Fruit fly (Drosophila melanogaster) whole organism, adult: Measurements from ENCODE around the gene Polr2F.
A peak's percentile ranks its signal among the peaks of the same experiment; 100 is the strongest.

Experiments
- CG11617 ChIP-seq: fragments of 200-800 bp; sonication (Bioruptor generic); optimal IDR thresholded peaks from 2 replicates; lab custom pipeline; 2017; ENCODE audit warnings: mild to moderate bottlenecking, missing biosample characterization, missing genetic modification reagents, missing genetic modification characterization
- CG12768 ChIP-seq: fragments of 200-800 bp; sonication (Bioruptor generic); optimal IDR thresholded peaks from 2 replicates; lab custom pipeline; 2017; ENCODE audit warnings: missing biosample characterization, missing genetic modification characterization, mild to moderate bottlenecking, moderate library complexity, missing genetic modification reagents
- CG14711 ChIP-seq: fragments of 200-800 bp; sonication (Bioruptor generic); optimal IDR thresholded peaks from 2 replicates; lab custom pipeline; 2018; ENCODE audit warnings: missing biosample characterization, mild to moderate bottlenecking, missing genetic modification characterization, moderate library complexity
- CG1620 ChIP-seq: fragments of 200-800 bp; sonication (Bioruptor generic); optimal IDR thresholded peaks from 2 replicates; lab custom pipeline; 2016; ENCODE audit warnings: missing biosample characterization, missing genetic modification characterization
- CG33017 ChIP-seq: fragments of 200-800 bp; sonication (Bioruptor generic); optimal IDR thresholded peaks from 2 replicates; lab custom pipeline; 2018; ENCODE audit warnings: missing biosample characterization, mild to moderate bottlenecking, missing genetic modification characterization, moderate library complexity
- CG5204 ChIP-seq: fragments of 200-800 bp; sonication (Bioruptor generic); optimal IDR thresholded peaks from 2 replicates; lab custom pipeline; 2016; ENCODE audit warnings: missing biosample characterization, missing genetic modification characterization
- CG7045 ChIP-seq: fragments of 200-800 bp; sonication (Bioruptor generic); optimal IDR thresholded peaks from 2 replicates; lab custom pipeline; 2017; ENCODE audit warnings: missing biosample characterization, mild to moderate bottlenecking, missing genetic modification characterization
- CG7101 ChIP-seq: fragments of 200-800 bp; sonication (Bioruptor generic); optimal IDR thresholded peaks from 2 replicates; lab custom pipeline; 2018; ENCODE audit warnings: missing biosample characterization, mild to moderate bottlenecking, missing genetic modification characterization, moderate library complexity
- Clk ChIP-seq: fragments of 200-800 bp; sonication (Bioruptor generic); optimal IDR thresholded peaks from 2 replicates; lab custom pipeline; 2017; ENCODE audit warnings: missing biosample characterization, missing genetic modification characterization
- Crg-1 ChIP-seq: fragments of 200-800 bp; sonication (Bioruptor generic); optimal IDR thresholded peaks from 2 replicates; lab custom pipeline; 2016; ENCODE audit warnings: missing biosample characterization, missing genetic modification characterization
- Hr96 ChIP-seq: fragments of 200-800 bp; sonication (Bioruptor generic); optimal IDR thresholded peaks from 2 replicates; lab custom pipeline; 2016; ENCODE audit warnings: missing biosample characterization, missing genetic modification characterization
- Mnt ChIP-seq: fragments of 200-800 bp; sonication (Bioruptor generic); optimal IDR thresholded peaks from 2 replicates; lab custom pipeline; 2016; ENCODE audit warnings: missing biosample characterization, mild to moderate bottlenecking, missing genetic modification characterization
- bab1 ChIP-seq: fragments of 200-800 bp; sonication (Bioruptor generic); optimal IDR thresholded peaks from 3 replicates; lab custom pipeline; 2019; ENCODE audit warnings: missing biosample characterization, mild to moderate bottlenecking, missing genetic modification characterization, moderate library complexity
- cic ChIP-seq: fragments of 200-800 bp; sonication (Bioruptor generic); optimal IDR thresholded peaks from 2 replicates; lab custom pipeline; 2017; ENCODE audit warnings: missing biosample characterization, mild to moderate bottlenecking, missing genetic modification characterization, moderate library complexity
- cnc ChIP-seq, 2 experiments: fragments of >200 bp; optimal IDR thresholded peaks; 2 replicates each; lab custom pipeline; 2017
- kay ChIP-seq: fragments of 200-800 bp; sonication (Bioruptor generic); peaks from one replicate; lab custom pipeline; 2016; ENCODE audit warnings: missing biosample characterization, missing genetic modification characterization, borderline replicate concordance
- ovo ChIP-seq: fragments of 200-800 bp; sonication (Bioruptor generic); optimal IDR thresholded peaks from 2 replicates; lab custom pipeline; 2016; ENCODE audit warnings: missing biosample characterization, missing genetic modification characterization
- pad ChIP-seq: fragments of 200-800 bp; sonication (Bioruptor generic); optimal IDR thresholded peaks from 3 replicates; lab custom pipeline; 2017; ENCODE audit warnings: missing biosample characterization, missing genetic modification characterization, mild to moderate bottlenecking, moderate library complexity, missing genetic modification reagents
- tj ChIP-seq: fragments of 200-800 bp; sonication (Bioruptor generic); optimal IDR thresholded peaks from 3 replicates; lab custom pipeline; 2017; ENCODE audit warnings: missing biosample characterization, mild to moderate bottlenecking, missing genetic modification characterization, moderate library complexity
- toe ChIP-seq: fragments of 200-800 bp; sonication (Bioruptor generic); optimal IDR thresholded peaks from 2 replicates; lab custom pipeline; 2016; ENCODE audit warnings: missing biosample characterization, missing genetic modification characterization

Gene Polr2F

dm6 chr3R:5331764-5332405, 39.7 kb upstream of the Polr2F start:
- no peak for TF ChIP-seq CG33017
- no peak for TF ChIP-seq tj (GFP tag; lab: Kevin White, UChicago)
- TF ChIP-seq pad (GFP tag; lab: Kevin White, UChicago) = no peak
- no peak for TF ChIP-seq Hr96 (GFP tag; lab: Kevin White, UChicago)
- TF ChIP-seq kay = no peak
- no peak for TF ChIP-seq CG7101 (tag; lab: Kevin White, UChicago)
- no peak for TF ChIP-seq cnc (optimal IDR thresholded peaks at IDR 0.05; lab: Kevin White, UChicago)
- no peak for TF ChIP-seq CG11617 (GFP tag; lab: Kevin White, UChicago)
- no peak for TF ChIP-seq CG14711
- no peak for TF ChIP-seq CG7045
- TF ChIP-seq toe = no peak
- no peak for TF ChIP-seq bab1 (GFP tag; lab: Kevin White, UChicago)
- TF ChIP-seq CG12768 (GFP tag; lab: Kevin White, UChicago) = no peak
- TF ChIP-seq CG5204 (GFP tag; lab: Kevin White, UChicago) = no peak
- TF ChIP-seq Crg-1 = no peak
- TF ChIP-seq ovo (GFP tag; lab: Kevin White, UChicago) = no peak
- no peak for TF ChIP-seq Clk (GFP tag; lab: Kevin White, UChicago)
- TF ChIP-seq CG1620 = no peak
- no peak for TF ChIP-seq Mnt (GFP tag; lab: Kevin White, UChicago)
- no peak for TF ChIP-seq cic (GFP tag; lab: Kevin White, UChicago)

DNA sequence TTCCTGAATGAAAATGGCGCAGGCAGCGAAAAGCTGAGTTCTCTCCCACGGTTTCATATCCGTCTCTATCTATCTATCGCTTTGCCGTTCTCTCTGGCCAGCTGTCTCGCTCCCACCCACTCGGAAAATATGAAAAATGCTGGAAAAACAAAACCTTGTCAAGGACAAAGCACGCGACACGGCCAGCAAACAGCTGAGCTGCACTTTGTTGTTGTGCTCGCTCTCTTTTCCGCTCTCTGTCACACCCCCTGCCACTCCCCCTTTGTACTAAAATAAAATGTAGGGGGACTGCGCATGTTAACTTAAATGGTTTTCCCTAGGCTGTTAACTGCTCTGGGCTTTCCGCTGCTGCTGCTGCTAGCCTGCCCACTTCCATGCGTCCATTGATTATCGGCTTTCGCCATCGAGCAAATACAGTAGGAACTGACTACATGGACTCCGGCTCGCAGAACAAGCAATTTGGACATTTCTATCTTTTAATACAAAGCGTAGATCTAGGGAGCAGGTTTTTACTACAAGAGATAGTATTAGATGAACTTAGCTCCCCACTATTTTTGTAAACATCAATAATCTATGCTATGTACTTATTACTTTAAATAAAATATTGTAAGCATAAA, 24.8 kb upstream of the Polr2F start:
- TF ChIP-seq CG14711 (no peak), cic (GFP tag; lab: Kevin White, UChicago) (no peak), CG7101 (tag; lab: Kevin White, UChicago) (no peak), cnc (optimal IDR thresholded peaks at IDR 0.05; lab: Kevin White, UChicago) (no peak), ovo (GFP tag; lab: Kevin White, UChicago) (no peak), CG33017 (no peak), Clk (GFP tag; lab: Kevin White, UChicago) (no peak), CG7045 (no peak), CG12768 (GFP tag; lab: Kevin White, UChicago) (no peak), bab1 (GFP tag; lab: Kevin White, UChicago) (no peak), tj (GFP tag; lab: Kevin White, UChicago) (no peak), CG11617 (GFP tag; lab: Kevin White, UChicago) (no peak), Mnt (GFP tag; lab: Kevin White, UChicago) (no peak), pad (GFP tag; lab: Kevin White, UChicago) (no peak), Hr96 (GFP tag; lab: Kevin White, UChicago) (no peak), CG5204 (GFP tag; lab: Kevin White, UChicago) (no peak), CG1620 (no peak), kay (no peak)

- TF ChIP-seq ovo (GFP tag; lab: Kevin White, UChicago) = no peak
- no peak for TF ChIP-seq toe
These were observed 21.1 kb upstream of the Polr2F start, which contains the start of gene mtd for dm6 chr3R:5350393-5350972. Gene mtd (minus strand): TSS chr3R:5350443.

DNA sequence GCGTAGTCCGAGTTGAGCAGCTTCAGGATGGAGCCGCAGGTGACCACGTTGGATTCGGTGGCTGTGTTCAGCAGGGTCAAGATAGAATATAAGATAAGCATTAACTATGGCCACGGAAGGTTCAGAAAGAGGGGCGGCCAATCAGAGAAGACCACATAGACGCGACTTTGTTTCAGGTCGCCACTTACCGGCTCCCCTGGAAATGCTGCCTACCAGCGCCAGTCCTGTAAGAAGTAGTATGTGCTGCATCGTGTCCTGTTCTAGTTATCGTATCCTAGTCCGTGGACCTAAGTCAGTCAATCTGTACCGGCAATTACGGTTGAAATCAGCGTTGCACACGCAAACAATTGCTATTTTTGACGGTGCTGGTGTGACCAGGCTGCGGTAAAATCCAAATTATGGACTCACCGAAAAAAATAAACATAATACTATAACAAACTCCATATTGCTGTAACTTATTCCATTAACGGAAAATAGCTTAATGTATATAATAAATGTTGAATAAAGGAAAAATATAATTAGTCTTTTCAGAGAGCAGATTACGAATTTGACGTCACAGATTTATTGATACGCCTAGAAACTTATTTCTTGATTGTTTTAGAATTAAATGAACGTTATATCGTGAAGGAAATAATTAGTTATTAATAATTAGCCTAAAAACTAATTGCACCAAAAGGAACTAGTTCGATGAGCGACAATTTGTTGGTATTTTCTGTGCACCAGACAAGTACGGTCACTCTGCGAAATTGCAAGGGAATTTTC, 17.0 kb upstream of the Polr2F start, which contains the start of the genes CG11999 and CG1161:
CG11999 (minus strand) TSS at position 375 of the 762 bp plus-strand sequence.
CG1161 (plus strand) TSS at position 720 of the 762 bp plus-strand sequence.
- TF ChIP-seq CG12768 (GFP tag; lab: Kevin White, UChicago) = no peak
- TF ChIP-seq Clk (GFP tag; lab: Kevin White, UChicago) = no peak
- no peak for TF ChIP-seq CG7101 (tag; lab: Kevin White, UChicago)
- TF ChIP-seq tj (GFP tag; lab: Kevin White, UChicago) = peak; percentile 9
- no peak for TF ChIP-seq CG7045
- TF ChIP-seq CG14711 = no peak
- TF ChIP-seq CG1620 = no peak
- TF ChIP-seq bab1 (GFP tag; lab: Kevin White, UChicago) = no peak
- TF ChIP-seq ovo (GFP tag; lab: Kevin White, UChicago) = no peak
- no peak for TF ChIP-seq toe
- no peak for TF ChIP-seq CG33017
- TF ChIP-seq cic (GFP tag; lab: Kevin White, UChicago) = no peak
- no peak for TF ChIP-seq Mnt (GFP tag; lab: Kevin White, UChicago)
- TF ChIP-seq kay = no peak
- peak; percentile 13 for TF ChIP-seq Crg-1
- TF ChIP-seq Hr96 (GFP tag; lab: Kevin White, UChicago) = no peak
- TF ChIP-seq pad (GFP tag; lab: Kevin White, UChicago) = peak; percentile 17

DNA sequence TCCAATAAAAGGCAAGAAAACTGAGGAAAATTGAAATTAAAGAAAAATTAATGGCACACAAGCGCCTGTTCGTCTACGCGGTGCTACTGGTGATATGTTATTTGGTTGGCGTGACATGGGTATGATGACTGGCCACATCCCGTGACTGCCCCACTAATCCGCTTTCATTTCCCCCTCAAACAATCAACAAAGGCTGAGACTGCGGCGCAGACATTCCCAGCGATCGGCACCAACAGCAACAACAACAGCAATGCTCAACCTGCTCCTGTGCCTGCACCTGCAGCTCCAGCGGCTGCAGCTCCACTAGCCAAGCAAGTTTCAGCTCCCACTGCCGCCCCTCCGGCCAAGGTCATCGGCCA, 16.5 kb upstream of the Polr2F start:
- TF ChIP-seq CG1620 (no peak), CG14711 (no peak), tj (GFP tag; lab: Kevin White, UChicago) (no peak), CG11617 (GFP tag; lab: Kevin White, UChicago) (no peak), CG33017 (no peak), CG7045 (no peak), pad (GFP tag; lab: Kevin White, UChicago) (no peak), ovo (GFP tag; lab: Kevin White, UChicago) (no peak), Hr96 (GFP tag; lab: Kevin White, UChicago) (no peak), Clk (GFP tag; lab: Kevin White, UChicago) (no peak), CG7101 (tag; lab: Kevin White, UChicago) (no peak), cic (GFP tag; lab: Kevin White, UChicago) (no peak), CG12768 (GFP tag; lab: Kevin White, UChicago) (no peak), bab1 (GFP tag; lab: Kevin White, UChicago) (no peak), cnc (optimal IDR thresholded peaks at IDR 0.05; lab: Kevin White, UChicago) (no peak), Mnt (GFP tag; lab: Kevin White, UChicago) (no peak), kay (no peak), Crg-1 (no peak)
